Fruit fly (Drosophila melanogaster): ENCODE data around the gene CG31156.

Gene CG31156

dm6 chr3R:22629174-22629573 lies 15.7 kb upstream of the CG31156 start (continued):
- TF ChIP-seq CG1233 (GFP tag; optimal IDR thresholded peaks at IDR 0.05): no peak
- peak; percentile 17 for TF ChIP-seq Sox102F (GFP tag; optimal IDR thresholded peaks at IDR 0.05)
- peak; percentile 18 for TF ChIP-seq nmo (GFP tag; optimal IDR thresholded peaks at IDR 0.05)

DNA sequence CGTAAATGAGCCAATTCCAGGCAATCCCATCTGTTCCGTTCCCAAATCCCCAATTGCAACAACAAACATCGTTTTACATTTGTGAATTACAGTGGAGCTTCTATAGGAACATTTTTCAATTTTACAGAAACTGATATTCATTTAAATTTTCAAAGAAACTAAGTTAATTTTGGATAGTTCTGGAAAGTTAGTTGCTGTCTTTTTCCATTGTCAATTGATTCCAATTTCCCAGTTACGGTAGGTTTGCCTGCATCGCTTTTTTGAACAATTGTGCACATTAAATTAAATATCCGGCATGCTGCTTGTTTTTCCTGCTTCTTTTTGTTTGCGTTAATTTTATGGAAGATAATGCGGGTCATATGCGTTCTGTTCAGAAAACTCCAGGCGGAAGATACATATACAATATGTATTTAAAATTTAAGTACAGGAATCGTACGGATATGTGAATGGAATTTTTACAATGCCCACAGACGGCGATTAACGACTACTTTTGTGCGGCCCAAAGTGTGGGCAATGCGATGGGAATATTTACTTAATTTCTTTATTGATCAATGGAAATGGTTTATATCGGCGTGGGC lies 14.6 kb upstream of the CG31156 start:
- TF ChIP-seq Sox102F (GFP tag; optimal IDR thresholded peaks at IDR 0.05) (peak; percentile 72), kni (GFP tag; optimal IDR thresholded peaks at IDR 0.05) (no peak), CG18619 (GFP tag; optimal IDR thresholded peaks at IDR 0.05) (peak; percentile 17), Xbp1 (GFP tag; optimal IDR thresholded peaks at IDR 0.05) (peak; percentile 44), Fer3 (tag; optimal IDR thresholded peaks at IDR 0.05) (peak; percentile 25), CG3847 (GFP tag; IDR thresholded peaks at IDR 0.05) (peak; percentile 32; the same call in 1 of the 2 replicates), eve (GFP tag; optimal IDR thresholded peaks at IDR 0.05) (no peak), CG1603 (tag; optimal IDR thresholded peaks at IDR 0.05) (no peak), HmgD (GFP tag; optimal IDR thresholded peaks at IDR 0.05) (no peak), lbe (GFP tag; optimal IDR thresholded peaks at IDR 0.05) (no peak), CG10366 (GFP tag; IDR thresholded peaks at IDR 0.05) (peak; percentile 52), CG3407 (GFP tag; optimal IDR thresholded peaks at IDR 0.05) (no peak), az2 (GFP tag; optimal IDR thresholded peaks at IDR 0.05) (peak; percentile 30), unpg (GFP tag; optimal IDR thresholded peaks at IDR 0.05) (peak; percentile 49), dpn (GFP tag; optimal IDR thresholded peaks at IDR 0.05) (peak; percentile 31 to 32), CG4707 (GFP tag; optimal IDR thresholded peaks at IDR 0.05) (peak; percentile 1), ERR (GFP tag; optimal IDR thresholded peaks at IDR 0.05) (peak; percentile 24), HLH3B (GFP tag; IDR thresholded peaks at IDR 0.05) (0 out of 2 replicates have a peak, but pooled peaks have one; percentile 8), CG12299 (tag; optimal IDR thresholded peaks at IDR 0.05) (no peak), CG13424 (tag; optimal IDR thresholded peaks at IDR 0.05) (peak; percentile 56), Hsf (GFP tag; optimal IDR thresholded peaks at IDR 0.05) (peak; percentile 41), CG2889 (GFP tag; IDR thresholded peaks at IDR 0.05) (0 out of 3 replicates have a peak, but pooled peaks have one; percentile 38), lmd (GFP tag; IDR thresholded peaks at IDR 0.05) (0 out of 2 replicates have a peak, but pooled peaks have one; percentile 20), CG32767 (GFP tag; IDR thresholded peaks at IDR 0.05) (peak; percentile 54; the same call in 1 of the 2 replicates), HLH54F (GFP tag; optimal IDR thresholded peaks at IDR 0.05) (peak; percentile 50), CG9215 (GFP tag; IDR thresholded peaks at IDR 0.05) (no peak), CG15269 (tag; optimal IDR thresholded peaks at IDR 0.05) (peak; percentile 62), Lim3 (GFP tag; IDR thresholded peaks at IDR 0.05) (no peak), CG11723 (GFP tag; optimal IDR thresholded peaks at IDR 0.05) (peak; percentile 19), disco-r (GFP tag; optimal IDR thresholded peaks at IDR 0.05) (no peak), PHDP (tag; optimal IDR thresholded peaks at IDR 0.05) (peak; percentile 34), bsh (GFP tag; optimal IDR thresholded peaks at IDR 0.05) (peak in 1 of 2 experiments; percentile 49), bab2 (GFP tag; optimal IDR thresholded peaks at IDR 0.05) (peak; percentile 15), Rfx (GFP tag; IDR thresholded peaks at IDR 0.05) (peak; percentile 42; the same call in 1 of the 2 replicates), chif (GFP tag; optimal IDR thresholded peaks at IDR 0.05) (peak in 1 of 2 experiments; percentile 43), Med (GFP tag) (peak; percentile 65), Hr51 (GFP tag; optimal IDR thresholded peaks at IDR 0.05) (peak in 1 of 2 experiments; percentile 58), slbo (GFP tag; IDR thresholded peaks at IDR 0.05) (peak; percentile 78), lilli (GFP tag; optimal IDR thresholded peaks at IDR 0.05) (peak; percentile 57), Myb (GFP tag; optimal IDR thresholded peaks at IDR 0.05) (no peak), HmgZ (tag; optimal IDR thresholded peaks at IDR 0.05) (peak; percentile 22), Dek (tag; optimal IDR thresholded peaks at IDR 0.05) (peak; percentile 22), CG17385 (GFP tag; optimal IDR thresholded peaks at IDR 0.05) (peak; percentile 50), CG1792 (GFP tag; optimal IDR thresholded peaks at IDR 0.05) (no peak), CG2120 (GFP tag; optimal IDR thresholded peaks at IDR 0.05) (peak; percentile 75), Awh (GFP tag; IDR thresholded peaks at IDR 0.05) (no peak)
